Worm (Caenorhabditis elegans) whole organism, L1 larva: ENCODE measurements around the gene F58E6.5.

Experiments used
- efl-3 ChIP-seq: fragments of 200-800 bp; sonication (Bioruptor generic); optimal IDR thresholded peaks from 2 replicates; lab custom pipeline; 2018; ENCODE audit warnings: mild to moderate bottlenecking, missing genetic modification characterization, missing compliant biosample characterization
- elt-3 ChIP-seq, 6 experiments: fragments of 150-350 bp in 1 of 6; sonication (generic microtip); optimal IDR thresholded peaks; 2 replicates each; lab custom pipeline; 2017 to 2018; ENCODE audit warnings: missing biosample characterization in 6 of 6, missing genetic modification characterization in 6 of 6, inconsistent platforms in 1 of 6
- mdl-1 ChIP-seq, 2 experiments: fragments of 150-350 bp; optimal IDR thresholded peaks; 2 replicates each; lab custom pipeline; 2014 to 2017; ENCODE audit warnings: missing biosample characterization in 2 of 2, missing genetic modification characterization in 2 of 2, inconsistent platforms in 1 of 2
- nhr-20 ChIP-seq: sonication (generic microtip); optimal IDR thresholded peaks from 2 replicates; lab custom pipeline; 2016; ENCODE audit warnings: mild to moderate bottlenecking, missing genetic modification characterization, missing compliant biosample characterization
- skn-1 ChIP-seq: fragments of 150-350 bp; optimal IDR thresholded peaks from 2 replicates; lab custom pipeline; 2014; ENCODE audit warnings: missing biosample characterization, missing genetic modification characterization

DNA sequence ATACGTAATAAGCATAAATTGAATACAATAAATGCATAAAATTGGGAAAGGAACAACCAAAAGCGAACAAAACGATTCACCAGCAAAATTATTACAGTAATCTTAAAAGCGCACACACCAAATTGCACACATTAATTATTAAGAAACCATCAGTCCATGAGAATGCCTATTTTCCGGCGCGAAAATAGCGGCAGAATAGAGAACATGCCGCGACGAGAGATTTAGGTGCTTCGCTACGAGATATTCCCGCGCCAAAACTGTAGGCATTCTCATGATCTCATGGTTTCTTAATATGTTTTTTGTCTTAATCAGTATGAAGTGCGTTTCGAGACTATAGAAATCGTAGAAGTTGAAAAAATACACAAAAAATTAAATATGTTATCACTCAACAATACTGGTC lies 29.9 kb upstream of the F58E6.5 start:
- no peak for TF ChIP-seq nhr-20
- no peak for TF ChIP-seq elt-3 (tag; optimal IDR thresholded peaks at IDR 0.05; lab: Kevin White, UChicago)
- TF ChIP-seq skn-1: no peak
- no peak for TF ChIP-seq efl-3
- TF ChIP-seq mdl-1 (tag; optimal IDR thresholded peaks at IDR 0.05; lab: Kevin White, UChicago): no peak
